Fruit fly (Drosophila melanogaster): ENCODE results near the gene btl.

Gene btl

dm6 chr3L:14131274-14131989 is 55.9 kb downstream of the btl start, which contains the start of gene Sox21b (continued):
- TF ChIP-seq Stat92E (GFP tag; optimal IDR thresholded peaks at IDR 0.05) (no peak), CG16815 (GFP tag; optimal IDR thresholded peaks at IDR 0.05) (no peak), pita (GFP tag; optimal IDR thresholded peaks at IDR 0.05) (no peak), CG3065 (GFP tag; optimal IDR thresholded peaks at IDR 0.05) (no peak), CG3407 (GFP tag; optimal IDR thresholded peaks at IDR 0.05) (no peak), D (optimal IDR thresholded peaks at IDR 0.05) (peak; percentile 79), D (GFP tag; optimal IDR thresholded peaks at IDR 0.05) (peak; percentile 17), cg (GFP tag; optimal IDR thresholded peaks at IDR 0.05) (peak; percentile 73), CG2712 (tag; optimal IDR thresholded peaks at IDR 0.05) (no peak), HmgD (GFP tag; optimal IDR thresholded peaks at IDR 0.05) (peak; percentile 38), CG9876 (GFP tag; optimal IDR thresholded peaks at IDR 0.05) (no peak), pzg (GFP tag; optimal IDR thresholded peaks at IDR 0.05) (no peak), sc (optimal IDR thresholded peaks at IDR 0.05) (no peak), sc (GFP tag; optimal IDR thresholded peaks at IDR 0.05) (no peak), CG14014 (GFP tag; IDR thresholded peaks at IDR 0.05) (no peak), otp (GFP tag; IDR thresholded peaks at IDR 0.05) (peak; percentile 23; the same call in 1 of the 3 replicates), CG4404 (GFP tag; IDR thresholded peaks at IDR 0.05) (no peak), ap (GFP tag; IDR thresholded peaks at IDR 0.05) (no peak), Sry-δ (GFP tag; optimal IDR thresholded peaks at IDR 0.05) (no peak), eyg (GFP tag; optimal IDR thresholded peaks at IDR 0.05) (no peak), CG1529 (GFP tag; optimal IDR thresholded peaks at IDR 0.05) (no peak), repo (GFP tag; optimal IDR thresholded peaks at IDR 0.05) (no peak), seq (GFP tag; IDR thresholded peaks at IDR 0.05) (peak; percentile 76; the same call in 1 of the 2 replicates), ato (GFP tag; IDR thresholded peaks at IDR 0.05; ENCODE audit: partially characterized antibody) (peak; percentile 39; the same call in 1 of the 2 replicates), gem (tag; optimal IDR thresholded peaks at IDR 0.05) (no peak), Atf3 (GFP tag; optimal IDR thresholded peaks at IDR 0.05) (no peak), ind (GFP tag; optimal IDR thresholded peaks at IDR 0.05) (no peak), Nf-YA (GFP tag; IDR thresholded peaks at IDR 0.05) (peak; percentile 83), ttk (GFP tag; IDR thresholded peaks at IDR 0.05) (peak; percentile 39; the same call in 1 of the 2 replicates), corto (GFP tag; optimal IDR thresholded peaks at IDR 0.05) (no peak), ewg (GFP tag; optimal IDR thresholded peaks at IDR 0.05) (peak; percentile 46), CG12391 (tag; optimal IDR thresholded peaks at IDR 0.05) (no peak), mirr (GFP tag; optimal IDR thresholded peaks at IDR 0.05) (no peak), MESR4 (GFP tag; optimal IDR thresholded peaks at IDR 0.05) (no peak), CG5245 (GFP tag; optimal IDR thresholded peaks at IDR 0.05) (no peak), Fer2 (tag; optimal IDR thresholded peaks at IDR 0.05) (no peak), wdn (GFP tag; IDR thresholded peaks at IDR 0.05) (no peak), mam (GFP tag; optimal IDR thresholded peaks at IDR 0.05) (no peak), Pdp1 (GFP tag; optimal IDR thresholded peaks at IDR 0.05) (no peak), ac (GFP tag; optimal IDR thresholded peaks at IDR 0.05) (peak; percentile 51), Dll (GFP tag; IDR thresholded peaks at IDR 0.05; ENCODE audit: partially characterized antibody) (no peak), Oli (tag; optimal IDR thresholded peaks at IDR 0.05) (no peak), chif (GFP tag; optimal IDR thresholded peaks at IDR 0.05) (peak in 1 of 2 experiments; percentile 17), Nf-YC (tag; optimal IDR thresholded peaks at IDR 0.05) (peak; percentile 99), cad (GFP tag; optimal IDR thresholded peaks at IDR 0.05) (no peak), Hr3 (GFP tag; optimal IDR thresholded peaks at IDR 0.05) (no peak), CG1832 (GFP tag; optimal IDR thresholded peaks at IDR 0.05) (peak; percentile 97), sr (GFP tag; IDR thresholded peaks at IDR 0.05) (no peak), Jarid2 (GFP tag; optimal IDR thresholded peaks at IDR 0.05) (peak; percentile 81), Sox102F (GFP tag; optimal IDR thresholded peaks at IDR 0.05) (no peak)
